Worm (Caenorhabditis elegans) whole organism, L4 larva: ENCODE measurements around the gene spv-1.
A peak's percentile ranks its signal among the peaks of the same experiment; 100 is the strongest.

Experiments used
- D1046.2 ChIP-seq: fragments of 200-800 bp; sonication (Bioruptor generic); IDR thresholded peaks from 2 replicates; pipeline ENCODE4 v1.3.6; 2022; ENCODE audit warnings: missing genetic modification characterization, missing compliant biosample characterization
- F10B5.3 ChIP-seq: sonication (generic microtip); optimal IDR thresholded peaks from 2 replicates; lab custom pipeline; 2016; ENCODE audit warnings: mild to moderate bottlenecking, missing genetic modification characterization, missing compliant biosample characterization
- F37D6.2 ChIP-seq: sonication (generic microtip); optimal IDR thresholded peaks from 2 replicates; lab custom pipeline; 2016; ENCODE audit warnings: mild to moderate bottlenecking, missing genetic modification characterization, missing compliant biosample characterization
- F44E2.7 ChIP-seq: fragments of 200-800 bp; sonication (Bioruptor generic); IDR thresholded peaks from 2 replicates; pipeline ENCODE4 v2.1.2; 2022; ENCODE audit warnings: missing genetic modification characterization, missing compliant biosample characterization
- Y48G9A.11 ChIP-seq: fragments of 200-800 bp; sonication (Bioruptor generic); IDR thresholded peaks from 2 replicates; pipeline ENCODE4 v1.3.6; 2022; ENCODE audit warnings: missing genetic modification reagents, missing genetic modification characterization, missing compliant biosample characterization
- Y5F2A.4 ChIP-seq: fragments of 200-800 bp; sonication (Bioruptor generic); optimal IDR thresholded peaks from 2 replicates; lab custom pipeline; 2018; ENCODE audit warnings: mild to moderate bottlenecking, missing genetic modification characterization, missing compliant biosample characterization
- aha-1 ChIP-seq: fragments of 150-350 bp; peaks from one replicate; lab custom pipeline; 2014; ENCODE audit warnings: missing biosample characterization, missing genetic modification characterization
- attf-4 ChIP-seq: sonication (generic microtip); optimal IDR thresholded peaks from 3 replicates; lab custom pipeline; 2017; ENCODE audit warnings: missing biosample characterization, missing genetic modification characterization
- ces-1 ChIP-seq: fragments of 150-350 bp; sonication (generic microtip); optimal IDR thresholded peaks from 4 replicates; lab custom pipeline; 2014; ENCODE audit warnings: missing biosample characterization, missing genetic modification reagents, missing genetic modification characterization
- daf-12 ChIP-seq: fragments of 150-350 bp; optimal IDR thresholded peaks from 2 replicates; lab custom pipeline; 2014; ENCODE audit warnings: missing biosample characterization, missing genetic modification reagents, missing genetic modification characterization
- daf-16 ChIP-seq, 3 experiments: sonication (generic microtip); optimal IDR thresholded peaks; 2 replicates each; lab custom pipeline; 2016 to 2017; ENCODE audit warnings: missing genetic modification characterization in 3 of 3, missing genetic modification reagents in 3 of 3, mild to moderate bottlenecking in 2 of 3, missing compliant biosample characterization in 2 of 3, missing biosample characterization in 1 of 3, moderate library complexity in 1 of 3
- daf-19 ChIP-seq: fragments of 200-800 bp; sonication (Bioruptor generic); conservative IDR thresholded peaks from 2 replicates; pipeline ENCODE4 v1.3.6; 2022; ENCODE audit warnings: missing genetic modification characterization, missing compliant biosample characterization
- daf-8 ChIP-seq: fragments of 200-800 bp; sonication (Bioruptor generic); IDR thresholded peaks from 2 replicates; pipeline ENCODE4 v1.3.6; 2022; ENCODE audit warnings: missing genetic modification characterization, missing compliant biosample characterization
- dmd-6 ChIP-seq: fragments of 200-800 bp; sonication (Bioruptor generic); IDR thresholded peaks from 2 replicates; pipeline ENCODE4 v1.3.6; 2022; ENCODE audit warnings: missing genetic modification reagents, missing genetic modification characterization, missing compliant biosample characterization
- dve-1 ChIP-seq: sonication (generic microtip); optimal IDR thresholded peaks from 2 replicates; lab custom pipeline; 2017; ENCODE audit warnings: antibody characterized with exemption, mild to moderate bottlenecking, missing genetic modification characterization, missing compliant biosample characterization; ENCODE audit not compliant: insufficient read depth
- hif-1 ChIP-seq, 2 experiments: sonication (generic microtip); optimal IDR thresholded peaks; 2 replicates each; lab custom pipeline; 2016 to 2017; ENCODE audit warnings: missing compliant biosample characterization in 2 of 2, missing genetic modification characterization in 2 of 2, missing genetic modification reagents in 2 of 2, missing genotype in 2 of 2, mild to moderate bottlenecking in 1 of 2
- hlh-11 ChIP-seq: fragments of 200-800 bp; sonication (Bioruptor generic); optimal IDR thresholded peaks from 2 replicates; lab custom pipeline; 2018; ENCODE audit warnings: mild to moderate bottlenecking, missing genetic modification characterization, missing compliant biosample characterization
- hlh-30 ChIP-seq: sonication (generic microtip); optimal IDR thresholded peaks from 2 replicates; lab custom pipeline; 2017; ENCODE audit warnings: antibody characterized with exemption, mild to moderate bottlenecking, missing genetic modification characterization, missing compliant biosample characterization; ENCODE audit not compliant: insufficient read depth
- hmg-1.1 ChIP-seq: fragments of 200-800 bp; sonication (Bioruptor generic); IDR thresholded peaks from 2 replicates; pipeline ENCODE4 v1.3.6; 2022; ENCODE audit warnings: missing genetic modification reagents, missing genetic modification characterization, missing compliant biosample characterization
- lim-7 ChIP-seq: fragments of 200-800 bp; sonication (Bioruptor generic); IDR thresholded peaks from 2 replicates; pipeline ENCODE4 v1.3.6; 2022; ENCODE audit warnings: missing genetic modification characterization, missing compliant biosample characterization
- lin-29 ChIP-seq: fragments of 200-800 bp; sonication (Bioruptor generic); IDR thresholded peaks from 2 replicates; pipeline ENCODE4 v1.3.6; 2022; ENCODE audit warnings: missing genetic modification reagents, missing genetic modification characterization, missing compliant biosample characterization
- mdl-1 ChIP-seq, 2 experiments: fragments of 150-350 bp in 1 of 2; sonication (generic microtip) in 1 of 2; optimal IDR thresholded peaks; 2 replicates each; lab custom pipeline; 2014 to 2017; ENCODE audit warnings: missing biosample characterization in 2 of 2, missing genetic modification characterization in 2 of 2
- nhr-102 ChIP-seq: sonication (generic microtip); optimal IDR thresholded peaks from 2 replicates; lab custom pipeline; 2016; ENCODE audit warnings: mild to moderate bottlenecking, missing genetic modification characterization, moderate library complexity, missing compliant biosample characterization
- nhr-237 ChIP-seq: sonication (generic microtip); optimal IDR thresholded peaks from 2 replicates; lab custom pipeline; 2017; ENCODE audit warnings: missing biosample characterization, missing genetic modification characterization
- nhr-28 ChIP-seq: fragments of 150-350 bp; optimal IDR thresholded peaks from 2 replicates; lab custom pipeline; 2014; ENCODE audit warnings: missing biosample characterization, missing genetic modification characterization
- nhr-48 ChIP-seq: sonication (generic microtip); optimal IDR thresholded peaks from 2 replicates; lab custom pipeline; 2016; ENCODE audit warnings: mild to moderate bottlenecking, missing genetic modification characterization, missing compliant biosample characterization
- php-3 ChIP-seq: fragments of 200-800 bp; sonication (Bioruptor generic); IDR thresholded peaks from 2 replicates; pipeline ENCODE4 v1.3.6; 2022; ENCODE audit warnings: missing genetic modification reagents, missing genetic modification characterization, missing compliant biosample characterization
- sdz-12 ChIP-seq: fragments of 200-800 bp; sonication (Bioruptor generic); optimal IDR thresholded peaks from 2 replicates; lab custom pipeline; 2018; ENCODE audit warnings: mild to moderate bottlenecking, missing genetic modification characterization, missing compliant biosample characterization
- snpc-4 ChIP-seq: fragments of 150-350 bp; optimal IDR thresholded peaks from 2 replicates; lab custom pipeline; 2014; ENCODE audit warnings: missing biosample characterization, missing genetic modification characterization
- spr-3 ChIP-seq: fragments of 200-800 bp; sonication (Bioruptor generic); optimal IDR thresholded peaks from 2 replicates; lab custom pipeline; 2018; ENCODE audit warnings: mild to moderate bottlenecking, missing genetic modification characterization, missing compliant biosample characterization
- tra-1 ChIP-seq: fragments of 200-800 bp; sonication (Bioruptor generic); IDR thresholded peaks from 2 replicates; pipeline ENCODE4 v1.3.6; 2022; ENCODE audit warnings: missing genetic modification reagents, missing genetic modification characterization, missing compliant biosample characterization
- zfp-3 ChIP-seq: fragments of 200-800 bp; sonication (Bioruptor generic); conservative IDR thresholded peaks from 2 replicates; pipeline ENCODE4 v1.3.6; 2022; ENCODE audit warnings: missing genetic modification reagents, missing genetic modification characterization, missing compliant biosample characterization

Gene spv-1

ce11 chrII:7962181-7962580 is 33.7 kb upstream of the spv-1 start:
- no peak for TF ChIP-seq attf-4 (tag; lab: Kevin White, UChicago)
- TF ChIP-seq daf-16 (GFP tag; optimal IDR thresholded peaks at IDR 0.05; lab: Kevin White, UChicago), result peak in 1 of 2 experiments; percentile 52
- no peak for TF ChIP-seq daf-16 (tag; optimal IDR thresholded peaks at IDR 0.05; lab: Kevin White, UChicago)
- TF ChIP-seq aha-1 (tag; lab: Kevin White, UChicago), result peak; percentile 5
- TF ChIP-seq daf-12, result no peak
- no peak for TF ChIP-seq hlh-11 (tag; lab: Kevin White, UChicago)
- no peak for TF ChIP-seq F10B5.3
- no peak for TF ChIP-seq tra-1
- TF ChIP-seq lin-29 (GFP tag; lab: Robert Waterston, UW), result no peak
- TF ChIP-seq zfp-3 (GFP tag; lab: Robert Waterston, UW), result no peak
- no peak for TF ChIP-seq spr-3 (GFP tag; lab: Kevin White, UChicago)
- no peak for TF ChIP-seq dmd-6 (GFP tag; lab: Robert Waterston, UW)
- TF ChIP-seq php-3, result no peak

ce11 chrII:7958544-7958943 is 30.0 kb upstream of the spv-1 start, which contains the start of gene C04H4.1:
TSS of gene C04H4.1 (plus strand) at chrII:7958844.
- TF ChIP-seq F37D6.2 (tag; lab: Kevin White, UChicago) (no peak), hmg-1.1 (GFP tag; lab: Robert Waterston, UW) (no peak), dve-1 (tag; lab: Kevin White, UChicago) (no peak), F44E2.7 (GFP tag; lab: Robert Waterston, UW) (no peak), daf-8 (GFP tag; lab: Robert Waterston, UW) (no peak), snpc-4 (no peak), Y48G9A.11 (GFP tag; lab: Robert Waterston, UW) (no peak), ces-1 (GFP tag; lab: Kevin White, UChicago) (no peak), nhr-237 (tag; lab: Kevin White, UChicago) (no peak), mdl-1 (tag; optimal IDR thresholded peaks at IDR 0.05; lab: Kevin White, UChicago) (no peak), lim-7 (GFP tag; lab: Robert Waterston, UW) (no peak), Y5F2A.4 (GFP tag; lab: Kevin White, UChicago) (no peak), sdz-12 (GFP tag; lab: Kevin White, UChicago) (no peak), attf-4 (tag; lab: Kevin White, UChicago) (no peak), hlh-30 (no peak), hif-1 (tag; optimal IDR thresholded peaks at IDR 0.05; lab: Kevin White, UChicago) (no peak)

ce11 chrII:7955548-7955947 is 27.0 kb upstream of the spv-1 start:
- TF ChIP-seq nhr-48 (tag; lab: Kevin White, UChicago), result no peak
- TF ChIP-seq aha-1 (tag; lab: Kevin White, UChicago), result peak; percentile 85

ce11 chrII:7948278-7948677 is 19.8 kb upstream of the spv-1 start:
- peak; percentile 59 for TF ChIP-seq dve-1 (tag; lab: Kevin White, UChicago)
- TF ChIP-seq nhr-102 (tag; lab: Kevin White, UChicago), result no peak
- no peak for TF ChIP-seq daf-16 (GFP tag; optimal IDR thresholded peaks at IDR 0.05; lab: Kevin White, UChicago)
- peak; percentile 89 for TF ChIP-seq daf-16 (tag; optimal IDR thresholded peaks at IDR 0.05; lab: Kevin White, UChicago)
- no peak for TF ChIP-seq lim-7 (GFP tag; lab: Robert Waterston, UW)

- TF ChIP-seq D1046.2, result no peak
- no peak for TF ChIP-seq daf-19 (GFP tag; lab: Robert Waterston, UW)
- peak; percentile 38 for TF ChIP-seq nhr-28
- TF ChIP-seq, all 104 proteins: peak for 1
Measured at ce11 chrII:7946830-7947425, 18.4 kb upstream of the spv-1 start, which contains the start of gene ZK669.5. TSS of gene ZK669.5 (minus strand) at chrII:7946880.
